Worm (Caenorhabditis elegans) whole organism, late embryonic: Measurements from ENCODE around the gene uncp-18.

Experiments
- C38D4.7 ChIP-seq: fragments of 200-800 bp; sonication (Bioruptor generic); optimal IDR thresholded peaks from 2 replicates; lab custom pipeline; 2018; ENCODE audit warnings: mild to moderate bottlenecking, missing genetic modification characterization, moderate library complexity, missing compliant biosample characterization
- F13H6.1 ChIP-seq: sonication (generic microtip); optimal IDR thresholded peaks from 2 replicates; lab custom pipeline; 2016; ENCODE audit warnings: missing genetic modification characterization, missing compliant biosample characterization
- K02D7.2 ChIP-seq: sonication (generic microtip); optimal IDR thresholded peaks from 2 replicates; lab custom pipeline; 2017; ENCODE audit warnings: mild to moderate bottlenecking, missing genetic modification characterization, missing compliant biosample characterization
- K09A11.1 ChIP-seq: sonication (generic microtip); optimal IDR thresholded peaks from 2 replicates; lab custom pipeline; 2017; ENCODE audit warnings: antibody characterized with exemption, mild to moderate bottlenecking, missing genetic modification characterization, missing compliant biosample characterization; ENCODE audit not compliant: insufficient read depth
- T23F11.4 ChIP-seq: fragments of 200-800 bp; sonication (Bioruptor generic); optimal IDR thresholded peaks from 2 replicates; lab custom pipeline; 2018; ENCODE audit warnings: mild to moderate bottlenecking, missing genetic modification characterization, missing compliant biosample characterization
- ceh-14 ChIP-seq: sonication (generic microtip); optimal IDR thresholded peaks from 2 replicates; lab custom pipeline; 2016; ENCODE audit warnings: missing genotype, missing genetic modification characterization, missing compliant biosample characterization
- ceh-22 ChIP-seq: sonication (generic microtip); optimal IDR thresholded peaks from 2 replicates; lab custom pipeline; 2017; ENCODE audit warnings: missing biosample characterization, missing genetic modification characterization
- ceh-24 ChIP-seq: sonication (generic microtip); optimal IDR thresholded peaks from 2 replicates; lab custom pipeline; 2016; ENCODE audit warnings: mild to moderate bottlenecking, missing genetic modification characterization, missing compliant biosample characterization
- ceh-30 ChIP-seq: fragments of 150-350 bp; optimal IDR thresholded peaks from 2 replicates; lab custom pipeline; 2014; ENCODE audit warnings: missing biosample characterization, missing genetic modification characterization
- ceh-31 ChIP-seq: sonication (generic microtip); optimal IDR thresholded peaks from 2 replicates; lab custom pipeline; 2016; ENCODE audit warnings: missing genetic modification characterization, missing compliant biosample characterization
- ceh-34 ChIP-seq: sonication (generic microtip); optimal IDR thresholded peaks from 2 replicates; lab custom pipeline; 2016; ENCODE audit warnings: mild to moderate bottlenecking, missing genetic modification characterization, missing compliant biosample characterization
- ceh-45 ChIP-seq: fragments of 200-800 bp; sonication (Bioruptor generic); IDR thresholded peaks from 2 replicates; pipeline ENCODE4 v1.3.6; 2022; ENCODE audit warnings: missing genetic modification reagents, missing genetic modification characterization, missing compliant biosample characterization
- dve-1 ChIP-seq: sonication (generic microtip); optimal IDR thresholded peaks from 2 replicates; lab custom pipeline; 2017; ENCODE audit warnings: antibody characterized with exemption, mild to moderate bottlenecking, missing genetic modification characterization, missing compliant biosample characterization
- ets-4 ChIP-seq: sonication (generic microtip); optimal IDR thresholded peaks from 2 replicates; lab custom pipeline; 2016; ENCODE audit warnings: missing genetic modification characterization, missing compliant biosample characterization
- eyg-1 ChIP-seq: sonication (generic microtip); optimal IDR thresholded peaks from 2 replicates; lab custom pipeline; 2016; ENCODE audit warnings: missing genotype, missing genetic modification characterization, missing compliant biosample characterization
- fkh-10 ChIP-seq: fragments of 150-350 bp; optimal IDR thresholded peaks from 2 replicates; lab custom pipeline; 2014; ENCODE audit warnings: missing biosample characterization, missing genetic modification reagents, missing genetic modification characterization
- gmeb-2 ChIP-seq: sonication (generic microtip); optimal IDR thresholded peaks from 2 replicates; lab custom pipeline; 2016; ENCODE audit warnings: missing genetic modification characterization, inconsistent platforms, missing compliant biosample characterization
- hlh-13 ChIP-seq: fragments of 200-800 bp; sonication (Bioruptor generic); optimal IDR thresholded peaks from 2 replicates; lab custom pipeline; 2018; ENCODE audit warnings: mild to moderate bottlenecking, missing genetic modification characterization, missing compliant biosample characterization
- hlh-8 ChIP-seq: sonication (generic microtip); optimal IDR thresholded peaks from 2 replicates; lab custom pipeline; 2016; ENCODE audit warnings: missing genotype, missing genetic modification characterization, missing compliant biosample characterization
- lin-11 ChIP-seq: fragments of 200-800 bp; sonication (Bioruptor generic); optimal IDR thresholded peaks from 2 replicates; lab custom pipeline; 2018; ENCODE audit warnings: mild to moderate bottlenecking, missing genetic modification characterization, missing compliant biosample characterization
- mec-3 ChIP-seq: sonication (generic microtip); optimal IDR thresholded peaks from 2 replicates; lab custom pipeline; 2016; ENCODE audit warnings: borderline replicate concordance, missing genetic modification characterization, missing compliant biosample characterization
- nhr-11 ChIP-seq: fragments of 150-350 bp; optimal IDR thresholded peaks from 2 replicates; lab custom pipeline; 2014; ENCODE audit warnings: missing biosample characterization, missing genetic modification characterization
- odd-2 ChIP-seq: sonication (generic microtip); optimal IDR thresholded peaks from 2 replicates; lab custom pipeline; 2017; ENCODE audit warnings: antibody characterized with exemption, mild to moderate bottlenecking, missing genetic modification characterization, missing compliant biosample characterization
- pag-3 ChIP-seq: sonication (generic microtip); optimal IDR thresholded peaks from 2 replicates; lab custom pipeline; 2016; ENCODE audit warnings: missing compliant biosample characterization, missing genetic modification characterization, borderline replicate concordance
- pha-4 ChIP-seq: fragments of 150-350 bp; optimal IDR thresholded peaks from 2 replicates; lab custom pipeline; 2018; ENCODE audit warnings: missing biosample characterization, missing genetic modification reagents, missing genetic modification characterization
- pqm-1 ChIP-seq: sonication (generic microtip); optimal IDR thresholded peaks from 2 replicates; lab custom pipeline; 2016; ENCODE audit warnings: missing genetic modification characterization, missing compliant biosample characterization
- pros-1 ChIP-seq: fragments of 150-350 bp; optimal IDR thresholded peaks from 2 replicates; lab custom pipeline; 2014; ENCODE audit warnings: missing biosample characterization, missing genetic modification reagents, missing genetic modification characterization
- sdc-2 ChIP-seq: sonication (generic microtip); optimal IDR thresholded peaks from 2 replicates; lab custom pipeline; 2016; ENCODE audit warnings: missing genotype, missing genetic modification characterization, missing compliant biosample characterization
- unc-3 ChIP-seq, 2 experiments: fragments of 200-800 bp in 1 of 2; sonication (Bioruptor generic) in 1 of 2; sonication (generic microtip) in 1 of 2; conservative IDR thresholded peaks in 1 of 2; optimal IDR thresholded peaks in 1 of 2; 2 replicates each; pipeline versions ENCODE4 v1.3.6 to Lab custom; 2016 to 2022; ENCODE audit warnings: missing compliant biosample characterization in 2 of 2, missing genetic modification characterization in 2 of 2, missing genetic modification reagents in 1 of 2
- unc-42 ChIP-seq: sonication (generic microtip); optimal IDR thresholded peaks from 2 replicates; lab custom pipeline; 2016; ENCODE audit warnings: missing genotype, missing genetic modification characterization, missing compliant biosample characterization
- unc-55 ChIP-seq: sonication (generic microtip); optimal IDR thresholded peaks from 2 replicates; lab custom pipeline; 2017; ENCODE audit warnings: missing biosample characterization, missing genetic modification reagents, missing genetic modification characterization
- unc-86 ChIP-seq: sonication (generic microtip); optimal IDR thresholded peaks from 2 replicates; lab custom pipeline; 2016; ENCODE audit warnings: missing genetic modification characterization, missing compliant biosample characterization
- zip-5 ChIP-seq: sonication (generic microtip); optimal IDR thresholded peaks from 2 replicates; lab custom pipeline; 2016; ENCODE audit warnings: missing genetic modification characterization, missing compliant biosample characterization
- ztf-16 ChIP-seq: sonication (generic microtip); optimal IDR thresholded peaks from 2 replicates; lab custom pipeline; 2017; ENCODE audit warnings: missing genetic modification characterization, missing compliant biosample characterization

uncp-18 gene

DNA sequence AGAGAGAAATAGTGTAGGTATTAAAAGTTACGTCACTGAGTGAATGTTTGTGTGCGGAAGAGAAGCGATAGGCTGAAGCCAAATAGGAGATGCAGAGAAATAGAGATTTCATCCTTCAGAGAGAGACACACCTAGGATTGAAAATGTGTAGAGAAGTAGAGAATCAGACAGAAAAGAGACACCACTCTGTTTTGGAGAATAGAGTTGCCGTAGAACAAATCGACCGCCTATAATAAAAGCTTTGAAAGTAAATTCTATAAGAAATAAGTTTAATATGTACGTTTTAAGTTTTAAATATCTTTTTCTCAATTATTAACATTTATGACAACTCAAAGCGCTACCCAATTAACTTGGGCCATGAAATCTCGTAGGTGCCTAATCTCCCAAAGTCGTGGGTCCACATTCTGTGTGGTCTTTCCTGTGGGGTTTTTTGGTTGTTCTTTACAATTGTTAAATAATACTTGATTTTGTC lies 20.1 kb downstream of the uncp-18 start, which contains the start of gene T07A9.12 (continued):
- peak; percentile 19 for TF ChIP-seq unc-55 (GFP tag; lab: Kevin White, UChicago)
- no peak for TF ChIP-seq lin-11 (tag; lab: Kevin White, UChicago)
- TF ChIP-seq hlh-13 (GFP tag; lab: Kevin White, UChicago), result no peak
- no peak for TF ChIP-seq pha-4 (tag; lab: Kevin White, UChicago)
- TF ChIP-seq ceh-34 (tag; lab: Kevin White, UChicago), result peak; percentile 61
- no peak for TF ChIP-seq gmeb-2 (tag; lab: Kevin White, UChicago)
- TF ChIP-seq zip-5 (tag; lab: Kevin White, UChicago), result peak; percentile 93
- no peak for TF ChIP-seq K02D7.2 (tag; lab: Kevin White, UChicago)
- TF ChIP-seq unc-86 (tag; lab: Kevin White, UChicago), result peak; percentile 56
- TF ChIP-seq dve-1 (tag; lab: Kevin White, UChicago), result no peak
- peak; percentile 78 for TF ChIP-seq pqm-1 (tag; lab: Kevin White, UChicago)
- no peak for TF ChIP-seq nhr-11
- peak; percentile 62 for TF ChIP-seq pag-3 (tag; lab: Kevin White, UChicago)
- no peak for TF ChIP-seq ceh-22 (tag; lab: Kevin White, UChicago)
- TF ChIP-seq mec-3 (tag; lab: Kevin White, UChicago), result no peak
- TF ChIP-seq K09A11.1 (tag; lab: Kevin White, UChicago), result peak; percentile 46
- TF ChIP-seq, all 69 proteins: peak for 37

- TF ChIP-seq odd-2 (tag; lab: Kevin White, UChicago) (no peak), mec-3 (tag; lab: Kevin White, UChicago) (no peak), ets-4 (tag; lab: Kevin White, UChicago) (no peak), fkh-10 (GFP tag; lab: Kevin White, UChicago) (no peak), ztf-16 (tag; lab: Kevin White, UChicago) (no peak), ceh-24 (tag; lab: Kevin White, UChicago) (no peak), ceh-14 (tag; lab: Kevin White, UChicago) (no peak)
- TF ChIP-seq, all 69 proteins: peak for 0
These were observed 29.3 kb downstream of the uncp-18 start, which contains the start of gene eri-1 for ce11 chrIV:419674-420073. Gene eri-1, minus strand, starts transcription at chrIV:419958.

DNA sequence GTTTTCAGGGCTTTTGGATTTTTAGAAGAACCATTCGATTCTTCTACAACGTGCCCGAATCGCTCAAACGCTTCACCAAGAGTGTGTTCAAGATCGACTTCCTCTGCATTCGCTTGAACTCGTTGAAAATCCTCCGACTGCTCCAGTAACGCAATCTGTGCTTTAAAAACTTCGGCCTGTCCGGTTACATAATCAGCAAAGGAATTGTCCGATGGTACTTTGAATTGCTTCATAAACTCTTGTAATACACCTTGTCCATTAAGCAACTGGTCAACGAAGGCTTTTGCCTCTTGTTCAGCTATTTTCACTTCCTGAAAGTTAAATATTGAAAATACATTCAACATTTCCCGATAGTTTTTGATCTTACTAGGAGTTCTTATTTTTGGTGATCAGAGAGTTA lies 30.3 kb downstream of the uncp-18 start:
- no peak for TF ChIP-seq unc-3 (GFP tag; conservative IDR thresholded peaks at IDR 0.05; lab: Robert Waterston, UW)
- TF ChIP-seq unc-3 (tag; optimal IDR thresholded peaks at IDR 0.05; lab: Kevin White, UChicago), result no peak
- no peak for TF ChIP-seq F13H6.1
- no peak for TF ChIP-seq zip-5 (tag; lab: Kevin White, UChicago)
- TF ChIP-seq ceh-45 (GFP tag; lab: Robert Waterston, UW), result no peak
- TF ChIP-seq pros-1 (tag; lab: Kevin White, UChicago), result no peak
- no peak for TF ChIP-seq eyg-1 (tag; lab: Kevin White, UChicago)
- TF ChIP-seq ceh-31 (tag; lab: Kevin White, UChicago), result no peak
- TF ChIP-seq C38D4.7 (GFP tag; lab: Kevin White, UChicago), result no peak
- TF ChIP-seq hlh-13 (GFP tag; lab: Kevin White, UChicago), result no peak
- TF ChIP-seq ceh-14 (tag; lab: Kevin White, UChicago), result no peak
- no peak for TF ChIP-seq unc-42 (tag; lab: Kevin White, UChicago)
- no peak for TF ChIP-seq pha-4 (tag; lab: Kevin White, UChicago)
- no peak for TF ChIP-seq sdc-2 (tag; lab: Kevin White, UChicago)
- TF ChIP-seq, all 69 proteins: peak for 0

- TF ChIP-seq T23F11.4, result no peak
- no peak for TF ChIP-seq ceh-31 (tag; lab: Kevin White, UChicago)
- no peak for TF ChIP-seq ceh-30 (tag; lab: Kevin White, UChicago)
- TF ChIP-seq hlh-8 (tag; lab: Kevin White, UChicago), result no peak
- TF ChIP-seq, all 69 proteins: peak for 0
These were observed 31.8 kb downstream of the uncp-18 start for ce11 chrIV:422112-422511.
